Worm (Caenorhabditis elegans) whole organism, late embryonic: ENCODE results near the gene argn-1.

Experiments used
- C08G9.2 ChIP-seq: sonication (generic microtip); optimal IDR thresholded peaks from 2 replicates; lab custom pipeline; 2016; ENCODE audit warnings: mild to moderate bottlenecking, missing genetic modification characterization, moderate library complexity, missing compliant biosample characterization
- T23F11.4 ChIP-seq: fragments of 200-800 bp; sonication (Bioruptor generic); optimal IDR thresholded peaks from 2 replicates; lab custom pipeline; 2018; ENCODE audit warnings: mild to moderate bottlenecking, missing genetic modification characterization, missing compliant biosample characterization
- ceh-19 ChIP-seq: fragments of 200-800 bp; sonication (Bioruptor generic); optimal IDR thresholded peaks from 2 replicates; lab custom pipeline; 2018; ENCODE audit warnings: mild to moderate bottlenecking, missing genetic modification characterization, missing compliant biosample characterization
- ceh-2 ChIP-seq: sonication (generic microtip); optimal IDR thresholded peaks from 2 replicates; lab custom pipeline; 2016; ENCODE audit warnings: missing genotype, missing genetic modification characterization, missing compliant biosample characterization
- ceh-24 ChIP-seq: sonication (generic microtip); optimal IDR thresholded peaks from 2 replicates; lab custom pipeline; 2016; ENCODE audit warnings: mild to moderate bottlenecking, missing genetic modification characterization, missing compliant biosample characterization
- ceh-30 ChIP-seq: fragments of 150-350 bp; optimal IDR thresholded peaks from 2 replicates; lab custom pipeline; 2014; ENCODE audit warnings: missing biosample characterization, missing genetic modification characterization
- ceh-31 ChIP-seq: sonication (generic microtip); optimal IDR thresholded peaks from 2 replicates; lab custom pipeline; 2016; ENCODE audit warnings: missing genetic modification characterization, missing compliant biosample characterization
- ceh-34 ChIP-seq: sonication (generic microtip); optimal IDR thresholded peaks from 2 replicates; lab custom pipeline; 2016; ENCODE audit warnings: mild to moderate bottlenecking, missing genetic modification characterization, missing compliant biosample characterization
- ceh-45 ChIP-seq: fragments of 200-800 bp; sonication (Bioruptor generic); IDR thresholded peaks from 2 replicates; pipeline ENCODE4 v1.3.6; 2022; ENCODE audit warnings: missing genetic modification reagents, missing genetic modification characterization, missing compliant biosample characterization
- ceh-48 ChIP-seq: sonication (generic microtip); optimal IDR thresholded peaks from 2 replicates; lab custom pipeline; 2016; ENCODE audit warnings: missing genetic modification characterization, inconsistent platforms, missing compliant biosample characterization
- ceh-6 ChIP-seq: fragments of 200-800 bp; sonication (Bioruptor generic); optimal IDR thresholded peaks from 2 replicates; lab custom pipeline; 2018; ENCODE audit warnings: mild to moderate bottlenecking, missing genetic modification characterization, missing compliant biosample characterization
- dve-1 ChIP-seq: sonication (generic microtip); optimal IDR thresholded peaks from 2 replicates; lab custom pipeline; 2017; ENCODE audit warnings: antibody characterized with exemption, mild to moderate bottlenecking, missing genetic modification characterization, missing compliant biosample characterization
- elt-4 ChIP-seq: sonication (generic microtip); optimal IDR thresholded peaks from 2 replicates; lab custom pipeline; 2016; ENCODE audit warnings: missing genetic modification characterization, missing compliant biosample characterization
- ets-4 ChIP-seq: sonication (generic microtip); optimal IDR thresholded peaks from 2 replicates; lab custom pipeline; 2016; ENCODE audit warnings: missing genetic modification characterization, missing compliant biosample characterization
- eyg-1 ChIP-seq: sonication (generic microtip); optimal IDR thresholded peaks from 2 replicates; lab custom pipeline; 2016; ENCODE audit warnings: missing genotype, missing genetic modification characterization, missing compliant biosample characterization
- fax-1 ChIP-seq: sonication (generic microtip); optimal IDR thresholded peaks from 2 replicates; lab custom pipeline; 2016; ENCODE audit warnings: missing genotype, missing genetic modification characterization, missing compliant biosample characterization
- hlh-13 ChIP-seq: fragments of 200-800 bp; sonication (Bioruptor generic); optimal IDR thresholded peaks from 2 replicates; lab custom pipeline; 2018; ENCODE audit warnings: mild to moderate bottlenecking, missing genetic modification characterization, missing compliant biosample characterization
- hlh-15 ChIP-seq: sonication (generic microtip); optimal IDR thresholded peaks from 2 replicates; lab custom pipeline; 2016; ENCODE audit warnings: missing genetic modification characterization, missing compliant biosample characterization
- hlh-6 ChIP-seq: sonication (generic microtip); optimal IDR thresholded peaks from 2 replicates; lab custom pipeline; 2016; ENCODE audit warnings: missing genotype, missing genetic modification characterization, missing compliant biosample characterization
- lin-11 ChIP-seq: fragments of 200-800 bp; sonication (Bioruptor generic); optimal IDR thresholded peaks from 2 replicates; lab custom pipeline; 2018; ENCODE audit warnings: mild to moderate bottlenecking, missing genetic modification characterization, missing compliant biosample characterization
- nfya-1 ChIP-seq: sonication (generic microtip); optimal IDR thresholded peaks from 2 replicates; lab custom pipeline; 2017; ENCODE audit warnings: missing genetic modification characterization, mild to moderate bottlenecking, missing compliant biosample characterization, antibody characterized with exemption, moderate library complexity
- nhr-232 ChIP-seq: sonication (generic microtip); optimal IDR thresholded peaks from 2 replicates; lab custom pipeline; 2016; ENCODE audit warnings: missing genetic modification characterization, missing compliant biosample characterization
- npax-4 ChIP-seq: sonication (generic microtip); optimal IDR thresholded peaks from 2 replicates; lab custom pipeline; 2016; ENCODE audit warnings: missing genetic modification characterization, missing compliant biosample characterization
- odd-2 ChIP-seq: sonication (generic microtip); optimal IDR thresholded peaks from 2 replicates; lab custom pipeline; 2017; ENCODE audit warnings: antibody characterized with exemption, mild to moderate bottlenecking, missing genetic modification characterization, missing compliant biosample characterization
- pag-3 ChIP-seq: sonication (generic microtip); optimal IDR thresholded peaks from 2 replicates; lab custom pipeline; 2016; ENCODE audit warnings: missing compliant biosample characterization, missing genetic modification characterization, borderline replicate concordance
- pat-9 ChIP-seq: fragments of 200-800 bp; sonication (Bioruptor generic); optimal IDR thresholded peaks from 2 replicates; lab custom pipeline; 2018; ENCODE audit warnings: mild to moderate bottlenecking, missing genetic modification characterization, moderate library complexity, missing compliant biosample characterization
- pax-1 ChIP-seq: fragments of 150-350 bp; optimal IDR thresholded peaks from 2 replicates; lab custom pipeline; 2014; ENCODE audit warnings: missing biosample characterization, missing genetic modification characterization
- pha-2 ChIP-seq: sonication (generic microtip); optimal IDR thresholded peaks from 2 replicates; lab custom pipeline; 2017; ENCODE audit warnings: mild to moderate bottlenecking, missing genetic modification characterization, missing compliant biosample characterization
- pha-4 ChIP-seq: fragments of 150-350 bp; optimal IDR thresholded peaks from 2 replicates; lab custom pipeline; 2018; ENCODE audit warnings: missing biosample characterization, missing genetic modification reagents, missing genetic modification characterization
- pqm-1 ChIP-seq: sonication (generic microtip); optimal IDR thresholded peaks from 2 replicates; lab custom pipeline; 2016; ENCODE audit warnings: missing genetic modification characterization, missing compliant biosample characterization
- pros-1 ChIP-seq: fragments of 150-350 bp; optimal IDR thresholded peaks from 2 replicates; lab custom pipeline; 2014; ENCODE audit warnings: missing biosample characterization, missing genetic modification reagents, missing genetic modification characterization
- sox-4 ChIP-seq: sonication (generic microtip); optimal IDR thresholded peaks from 2 replicates; lab custom pipeline; 2017; ENCODE audit warnings: mild to moderate bottlenecking, missing genetic modification characterization, inconsistent platforms, missing compliant biosample characterization
- syd-9 ChIP-seq: sonication (generic microtip); optimal IDR thresholded peaks from 2 replicates; lab custom pipeline; 2016; ENCODE audit warnings: mild to moderate bottlenecking, missing genetic modification characterization, moderate library complexity, missing compliant biosample characterization
- unc-3 ChIP-seq, 2 experiments: fragments of 200-800 bp in 1 of 2; sonication (Bioruptor generic) in 1 of 2; sonication (generic microtip) in 1 of 2; conservative IDR thresholded peaks in 1 of 2; optimal IDR thresholded peaks in 1 of 2; 2 replicates each; pipeline versions ENCODE4 v1.3.6 to Lab custom; 2016 to 2022; ENCODE audit warnings: missing compliant biosample characterization in 2 of 2, missing genetic modification characterization in 2 of 2, missing genetic modification reagents in 1 of 2
- unc-55 ChIP-seq: sonication (generic microtip); optimal IDR thresholded peaks from 2 replicates; lab custom pipeline; 2017; ENCODE audit warnings: missing biosample characterization, missing genetic modification reagents, missing genetic modification characterization
- unc-86 ChIP-seq: sonication (generic microtip); optimal IDR thresholded peaks from 2 replicates; lab custom pipeline; 2016; ENCODE audit warnings: missing genetic modification characterization, missing compliant biosample characterization
- zip-5 ChIP-seq: sonication (generic microtip); optimal IDR thresholded peaks from 2 replicates; lab custom pipeline; 2016; ENCODE audit warnings: missing genetic modification characterization, missing compliant biosample characterization

argn-1 gene

ce11 chrX:5605049-5605448 is 24.8 kb upstream of the argn-1 start:
- no peak for TF ChIP-seq pros-1 (tag; lab: Kevin White, UChicago)
- TF ChIP-seq ceh-31 (tag; lab: Kevin White, UChicago), result no peak
- no peak for TF ChIP-seq ceh-19 (GFP tag; lab: Kevin White, UChicago)
- TF ChIP-seq dve-1 (tag; lab: Kevin White, UChicago), result no peak
- no peak for TF ChIP-seq pag-3 (tag; lab: Kevin White, UChicago)
- no peak for TF ChIP-seq ets-4 (tag; lab: Kevin White, UChicago)
- no peak for TF ChIP-seq hlh-6 (tag; lab: Kevin White, UChicago)
- TF ChIP-seq T23F11.4 (GFP tag; lab: Kevin White, UChicago), result no peak
- no peak for TF ChIP-seq pat-9 (tag; lab: Kevin White, UChicago)
- TF ChIP-seq ceh-48 (tag; lab: Kevin White, UChicago), result no peak
- TF ChIP-seq unc-3 (GFP tag; conservative IDR thresholded peaks at IDR 0.05; lab: Robert Waterston, UW), result no peak
- TF ChIP-seq unc-3 (tag; optimal IDR thresholded peaks at IDR 0.05; lab: Kevin White, UChicago), result no peak

DNA sequence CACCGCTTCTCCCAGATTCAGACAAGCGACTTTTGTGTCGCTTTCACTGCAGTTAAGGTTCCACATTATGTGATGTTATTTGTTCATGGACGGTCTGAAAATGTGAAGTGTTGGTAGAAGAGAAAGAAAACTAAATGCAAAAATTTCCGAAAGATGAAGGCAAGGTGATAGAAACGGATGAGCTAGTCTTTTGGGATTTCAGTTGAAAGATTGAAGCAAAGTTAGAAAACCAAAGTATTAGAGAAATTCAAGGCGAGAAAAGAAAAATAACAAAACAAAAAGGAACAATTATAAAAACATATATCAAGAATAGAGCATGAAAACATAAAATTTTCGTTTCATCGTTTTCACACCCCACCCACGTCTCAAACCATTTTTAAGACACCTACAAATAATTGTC is 18.7 kb upstream of the argn-1 start, which contains the start of gene octr-1:
Gene octr-1 (minus strand): TSS at position 101 of the 400 bp plus-strand sequence.
- no peak for TF ChIP-seq pros-1 (tag; lab: Kevin White, UChicago)
- no peak for TF ChIP-seq hlh-15 (tag; lab: Kevin White, UChicago)
- TF ChIP-seq fax-1 (tag; lab: Kevin White, UChicago), result no peak
- TF ChIP-seq zip-5, result no peak
- TF ChIP-seq hlh-6 (tag; lab: Kevin White, UChicago), result no peak

- TF ChIP-seq unc-86 (tag; lab: Kevin White, UChicago), result no peak
- TF ChIP-seq pag-3 (tag; lab: Kevin White, UChicago), result no peak
- no peak for TF ChIP-seq hlh-13 (GFP tag; lab: Kevin White, UChicago)
- no peak for TF ChIP-seq ceh-30 (tag; lab: Kevin White, UChicago)
- no peak for TF ChIP-seq sox-4 (tag; lab: Kevin White, UChicago)
- TF ChIP-seq npax-4, result no peak
- TF ChIP-seq eyg-1 (tag; lab: Kevin White, UChicago), result no peak
- no peak for TF ChIP-seq syd-9 (tag; lab: Kevin White, UChicago)
- no peak for TF ChIP-seq pha-4 (tag; lab: Kevin White, UChicago)
- TF ChIP-seq, all 69 proteins: peak for 0
Observed at ce11 chrX:5616000-5616399, 13.8 kb upstream of the argn-1 start.

ce11 chrX:5621793-5622192 is 8.0 kb upstream of the argn-1 start:
- TF ChIP-seq ceh-48 (tag; lab: Kevin White, UChicago) (no peak), ceh-24 (no peak), sox-4 (tag; lab: Kevin White, UChicago) (no peak)

- no peak for TF ChIP-seq ceh-30 (tag; lab: Kevin White, UChicago)
- no peak for TF ChIP-seq ceh-2
- no peak for TF ChIP-seq unc-55
- TF ChIP-seq ceh-24, result no peak
- TF ChIP-seq ceh-19 (GFP tag; lab: Kevin White, UChicago), result no peak
- TF ChIP-seq pros-1 (tag; lab: Kevin White, UChicago), result no peak
- TF ChIP-seq npax-4, result no peak
- TF ChIP-seq syd-9 (tag; lab: Kevin White, UChicago), result no peak
Observed at ce11 chrX:5628432-5628977, 1.3 kb upstream of the argn-1 start.

ce11 chrX:5631008-5631407 is 1.2 kb downstream of the argn-1 start:
- TF ChIP-seq C08G9.2 (tag; lab: Kevin White, UChicago) (no peak), eyg-1 (tag; lab: Kevin White, UChicago) (no peak), ceh-30 (tag; lab: Kevin White, UChicago) (no peak), ceh-34 (tag; lab: Kevin White, UChicago) (no peak), lin-11 (no peak), elt-4 (tag; lab: Kevin White, UChicago) (no peak), nfya-1 (tag; lab: Kevin White, UChicago) (no peak), ceh-45 (GFP tag; lab: Robert Waterston, UW) (no peak), pax-1 (no peak), syd-9 (tag; lab: Kevin White, UChicago) (no peak), pha-2 (no peak), ceh-31 (tag; lab: Kevin White, UChicago) (no peak), ceh-6 (GFP tag; lab: Kevin White, UChicago) (no peak), nhr-232 (tag; lab: Kevin White, UChicago) (no peak), pqm-1 (no peak), ceh-19 (GFP tag; lab: Kevin White, UChicago) (no peak), odd-2 (tag; lab: Kevin White, UChicago) (no peak)
